Fruit fly (Drosophila melanogaster): ENCODE measurements around the gene CG4069.
A peak's percentile ranks its signal among the peaks of the same experiment; 100 is the strongest.

CG4069 gene

DNA sequence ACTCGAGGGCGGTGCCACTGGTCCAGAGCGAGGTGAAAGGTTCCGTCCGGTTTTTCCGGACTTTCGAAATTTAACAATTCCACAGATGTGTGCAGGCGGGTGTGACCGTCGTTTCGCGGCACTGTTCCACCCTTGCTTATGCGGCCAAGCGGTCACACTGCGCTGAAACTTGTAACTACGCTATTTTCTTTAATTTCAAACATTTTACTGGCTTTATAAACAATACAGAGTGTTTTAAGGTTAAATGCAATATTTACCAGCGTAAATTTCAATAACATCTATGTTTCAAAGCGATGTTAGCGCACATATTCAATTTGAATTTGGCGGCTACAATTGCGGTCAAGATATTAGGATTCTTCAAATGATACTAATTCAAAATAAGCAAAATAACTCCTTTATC, 7.1 kb downstream of the CG4069 start, which contains the start of gene nst (continued):
- no peak for TF ChIP-seq CG32772 (GFP tag; IDR thresholded peaks at IDR 0.05)
- TF ChIP-seq scrt (GFP tag; optimal IDR thresholded peaks at IDR 0.05), result no peak
- TF ChIP-seq E2f2 (GFP tag; IDR thresholded peaks at IDR 0.05), result peak; percentile 83
- TF ChIP-seq da (GFP tag; optimal IDR thresholded peaks at IDR 0.05), result no peak
- no peak for TF ChIP-seq CG31224 (GFP tag; IDR thresholded peaks at IDR 0.05)
- TF ChIP-seq nom (GFP tag; optimal IDR thresholded peaks at IDR 0.05), result no peak
- no peak for TF ChIP-seq Dek (tag; optimal IDR thresholded peaks at IDR 0.05)
- peak; percentile 7 for TF ChIP-seq mam (GFP tag; optimal IDR thresholded peaks at IDR 0.05)
- TF ChIP-seq CG7745 (tag; optimal IDR thresholded peaks at IDR 0.05), result no peak
- TF ChIP-seq CG11085 (GFP tag; IDR thresholded peaks at IDR 0.05), result no peak
- no peak for TF ChIP-seq ap (GFP tag; IDR thresholded peaks at IDR 0.05)
- TF ChIP-seq CG8924 (tag; optimal IDR thresholded peaks at IDR 0.05), result no peak
- TF ChIP-seq ci (GFP tag; IDR thresholded peaks at IDR 0.05), result peak; percentile 16; the same call in 1 of the 3 replicates
- TF ChIP-seq nerfin-1 (tag; optimal IDR thresholded peaks at IDR 0.05), result no peak
- TF ChIP-seq CG7786 (GFP tag; optimal IDR thresholded peaks at IDR 0.05), result no peak
- TF ChIP-seq lola (GFP tag; optimal IDR thresholded peaks at IDR 0.05), result no peak
- peak; percentile 37 for TF ChIP-seq her (GFP tag; optimal IDR thresholded peaks at IDR 0.05)
- no peak for TF ChIP-seq CG31441 (GFP tag; IDR thresholded peaks at IDR 0.05)
- TF ChIP-seq pho (GFP tag; optimal IDR thresholded peaks at IDR 0.05), result no peak
- TF ChIP-seq CG10959 (GFP tag; IDR thresholded peaks at IDR 0.05), result no peak
- no peak for TF ChIP-seq chm (GFP tag; IDR thresholded peaks at IDR 0.05)
- no peak for TF ChIP-seq CG3995 (GFP tag; optimal IDR thresholded peaks at IDR 0.05)
- TF ChIP-seq chinmo (GFP tag; IDR thresholded peaks at IDR 0.05; ENCODE audit: partially characterized antibody), result no peak
- no peak for TF ChIP-seq pita (GFP tag; optimal IDR thresholded peaks at IDR 0.05)
- no peak for TF ChIP-seq ham (GFP tag; IDR thresholded peaks at IDR 0.05)
- no peak for TF ChIP-seq CG7556 (GFP tag; optimal IDR thresholded peaks at IDR 0.05)
- TF ChIP-seq CG11504 (tag; optimal IDR thresholded peaks at IDR 0.05), result no peak
- TF ChIP-seq CG12104 (GFP tag; optimal IDR thresholded peaks at IDR 0.05), result no peak
- TF ChIP-seq CG12219 (GFP tag; optimal IDR thresholded peaks at IDR 0.05), result no peak
- peak; percentile 23 for TF ChIP-seq HmgD (GFP tag; optimal IDR thresholded peaks at IDR 0.05)
- peak; percentile 16 for TF ChIP-seq grau (tag; optimal IDR thresholded peaks at IDR 0.05)
- TF ChIP-seq Hr51 (GFP tag; optimal IDR thresholded peaks at IDR 0.05), result no peak
- TF ChIP-seq CG30403 (GFP tag; optimal IDR thresholded peaks at IDR 0.05), result no peak
- TF ChIP-seq Fer2 (tag; optimal IDR thresholded peaks at IDR 0.05), result no peak
- 0 out of 3 replicates have a peak, but pooled peaks have one; percentile 6 for TF ChIP-seq CG34224 (GFP tag; IDR thresholded peaks at IDR 0.05; ENCODE audit: partially characterized antibody)
- TF ChIP-seq Hand (GFP tag; optimal IDR thresholded peaks at IDR 0.05), result no peak
- no peak for TF ChIP-seq ase (GFP tag; IDR thresholded peaks at IDR 0.05)
- no peak for TF ChIP-seq oc (tag; optimal IDR thresholded peaks at IDR 0.05)
- TF ChIP-seq CG18619 (GFP tag; optimal IDR thresholded peaks at IDR 0.05), result no peak
- no peak for TF ChIP-seq klu (GFP tag; IDR thresholded peaks at IDR 0.05)
- no peak for TF ChIP-seq cato (GFP tag; optimal IDR thresholded peaks at IDR 0.05; ENCODE audit: borderline replicate concordance)
- no peak for TF ChIP-seq fru (optimal IDR thresholded peaks at IDR 0.05)
- peak; percentile 25 for TF ChIP-seq ftz-f1 (GFP tag; optimal IDR thresholded peaks at IDR 0.05)
- TF ChIP-seq Six4 (GFP tag; optimal IDR thresholded peaks at IDR 0.05), result no peak
- TF ChIP-seq CG9437 (GFP tag; optimal IDR thresholded peaks at IDR 0.05), result no peak
- TF ChIP-seq CG9797 (GFP tag; optimal IDR thresholded peaks at IDR 0.05), result peak; percentile 81
- TF ChIP-seq Rx (GFP tag; IDR thresholded peaks at IDR 0.05), result no peak
- no peak for TF ChIP-seq wor (GFP tag; IDR thresholded peaks at IDR 0.05)
- TF ChIP-seq twi (tag; optimal IDR thresholded peaks at IDR 0.05), result peak; percentile 51
- TF ChIP-seq CG31388 (GFP tag; optimal IDR thresholded peaks at IDR 0.05), result no peak
- no peak for TF ChIP-seq stc (GFP tag; IDR thresholded peaks at IDR 0.05)
- TF ChIP-seq p53 (GFP tag; optimal IDR thresholded peaks at IDR 0.05), result no peak
